Worm (Caenorhabditis elegans) whole organism, late embryonic: Measurements from ENCODE around the gene cest-17.

Source experiments
- C08G9.2 ChIP-seq: sonication (generic microtip); optimal IDR thresholded peaks from 2 replicates; lab custom pipeline; 2016; ENCODE audit warnings: mild to moderate bottlenecking, missing genetic modification characterization, moderate library complexity, missing compliant biosample characterization
- K02D7.2 ChIP-seq: sonication (generic microtip); optimal IDR thresholded peaks from 2 replicates; lab custom pipeline; 2017; ENCODE audit warnings: mild to moderate bottlenecking, missing genetic modification characterization, missing compliant biosample characterization
- Y22D7AL.16 ChIP-seq: sonication (generic microtip); optimal IDR thresholded peaks from 2 replicates; lab custom pipeline; 2016; ENCODE audit warnings: missing genetic modification characterization, missing compliant biosample characterization
- ahr-1 ChIP-seq: sonication (generic microtip); optimal IDR thresholded peaks from 2 replicates; lab custom pipeline; 2016; ENCODE audit warnings: missing genetic modification characterization, missing compliant biosample characterization
- ama-1 ChIP-seq: fragments of 150-350 bp; optimal IDR thresholded peaks from 2 replicates; lab custom pipeline; 2014
- ceh-18 ChIP-seq: sonication (generic microtip); optimal IDR thresholded peaks from 2 replicates; lab custom pipeline; 2016; ENCODE audit warnings: missing genetic modification characterization, missing compliant biosample characterization
- ceh-22 ChIP-seq: sonication (generic microtip); optimal IDR thresholded peaks from 2 replicates; lab custom pipeline; 2017; ENCODE audit warnings: missing biosample characterization, missing genetic modification characterization
- ceh-24 ChIP-seq: sonication (generic microtip); optimal IDR thresholded peaks from 2 replicates; lab custom pipeline; 2016; ENCODE audit warnings: mild to moderate bottlenecking, missing genetic modification characterization, missing compliant biosample characterization
- ceh-30 ChIP-seq: fragments of 150-350 bp; optimal IDR thresholded peaks from 2 replicates; lab custom pipeline; 2014; ENCODE audit warnings: missing biosample characterization, missing genetic modification characterization
- ceh-34 ChIP-seq: sonication (generic microtip); optimal IDR thresholded peaks from 2 replicates; lab custom pipeline; 2016; ENCODE audit warnings: mild to moderate bottlenecking, missing genetic modification characterization, missing compliant biosample characterization
- ceh-6 ChIP-seq: fragments of 200-800 bp; sonication (Bioruptor generic); optimal IDR thresholded peaks from 2 replicates; lab custom pipeline; 2018; ENCODE audit warnings: mild to moderate bottlenecking, missing genetic modification characterization, missing compliant biosample characterization
- ceh-9 ChIP-seq: sonication (generic microtip); optimal IDR thresholded peaks from 2 replicates; lab custom pipeline; 2016; ENCODE audit warnings: mild to moderate bottlenecking, missing genetic modification characterization, inconsistent platforms, missing compliant biosample characterization
- elt-2 ChIP-seq: sonication (generic microtip); optimal IDR thresholded peaks from 2 replicates; lab custom pipeline; 2016; ENCODE audit warnings: missing genetic modification reagents, missing genetic modification characterization, missing compliant biosample characterization
- elt-4 ChIP-seq: sonication (generic microtip); optimal IDR thresholded peaks from 2 replicates; lab custom pipeline; 2016; ENCODE audit warnings: missing genetic modification characterization, missing compliant biosample characterization
- ets-4 ChIP-seq: sonication (generic microtip); optimal IDR thresholded peaks from 2 replicates; lab custom pipeline; 2016; ENCODE audit warnings: missing genetic modification characterization, missing compliant biosample characterization
- eyg-1 ChIP-seq: sonication (generic microtip); optimal IDR thresholded peaks from 2 replicates; lab custom pipeline; 2016; ENCODE audit warnings: missing genotype, missing genetic modification characterization, missing compliant biosample characterization
- gmeb-2 ChIP-seq: sonication (generic microtip); optimal IDR thresholded peaks from 2 replicates; lab custom pipeline; 2016; ENCODE audit warnings: missing genetic modification characterization, inconsistent platforms, missing compliant biosample characterization
- hlh-13 ChIP-seq: fragments of 200-800 bp; sonication (Bioruptor generic); optimal IDR thresholded peaks from 2 replicates; lab custom pipeline; 2018; ENCODE audit warnings: mild to moderate bottlenecking, missing genetic modification characterization, missing compliant biosample characterization
- hlh-15 ChIP-seq: sonication (generic microtip); optimal IDR thresholded peaks from 2 replicates; lab custom pipeline; 2016; ENCODE audit warnings: missing genetic modification characterization, missing compliant biosample characterization
- hlh-30 ChIP-seq: sonication (generic microtip); optimal IDR thresholded peaks from 2 replicates; lab custom pipeline; 2017; ENCODE audit warnings: antibody characterized with exemption, missing genetic modification characterization, missing compliant biosample characterization; ENCODE audit not compliant: insufficient read depth
- hlh-8 ChIP-seq: sonication (generic microtip); optimal IDR thresholded peaks from 2 replicates; lab custom pipeline; 2016; ENCODE audit warnings: missing genotype, missing genetic modification characterization, missing compliant biosample characterization
- lin-11 ChIP-seq: fragments of 200-800 bp; sonication (Bioruptor generic); optimal IDR thresholded peaks from 2 replicates; lab custom pipeline; 2018; ENCODE audit warnings: mild to moderate bottlenecking, missing genetic modification characterization, missing compliant biosample characterization
- madf-2 ChIP-seq: sonication (generic microtip); optimal IDR thresholded peaks from 2 replicates; lab custom pipeline; 2017; ENCODE audit warnings: missing genetic modification characterization, missing compliant biosample characterization
- nhr-232 ChIP-seq: sonication (generic microtip); optimal IDR thresholded peaks from 2 replicates; lab custom pipeline; 2016; ENCODE audit warnings: missing genetic modification characterization, missing compliant biosample characterization
- odd-2 ChIP-seq: sonication (generic microtip); optimal IDR thresholded peaks from 2 replicates; lab custom pipeline; 2017; ENCODE audit warnings: antibody characterized with exemption, mild to moderate bottlenecking, missing genetic modification characterization, missing compliant biosample characterization
- pag-3 ChIP-seq: sonication (generic microtip); optimal IDR thresholded peaks from 2 replicates; lab custom pipeline; 2016; ENCODE audit warnings: missing compliant biosample characterization, missing genetic modification characterization, borderline replicate concordance
- pha-2 ChIP-seq: sonication (generic microtip); optimal IDR thresholded peaks from 2 replicates; lab custom pipeline; 2017; ENCODE audit warnings: mild to moderate bottlenecking, missing genetic modification characterization, missing compliant biosample characterization
- pha-4 ChIP-seq: fragments of 150-350 bp; optimal IDR thresholded peaks from 2 replicates; lab custom pipeline; 2018; ENCODE audit warnings: missing biosample characterization, missing genetic modification reagents, missing genetic modification characterization
- pros-1 ChIP-seq: fragments of 150-350 bp; optimal IDR thresholded peaks from 2 replicates; lab custom pipeline; 2014; ENCODE audit warnings: missing biosample characterization, missing genetic modification reagents, missing genetic modification characterization
- ref-2 ChIP-seq: sonication (generic microtip); optimal IDR thresholded peaks from 2 replicates; lab custom pipeline; 2016; ENCODE audit warnings: missing genetic modification characterization, missing compliant biosample characterization
- rnt-1 ChIP-seq: sonication (generic microtip); optimal IDR thresholded peaks from 2 replicates; lab custom pipeline; 2016; ENCODE audit warnings: missing genetic modification characterization, missing compliant biosample characterization
- sdc-2 ChIP-seq: sonication (generic microtip); optimal IDR thresholded peaks from 2 replicates; lab custom pipeline; 2016; ENCODE audit warnings: missing genotype, missing genetic modification characterization, missing compliant biosample characterization
- sox-2 ChIP-seq: fragments of 200-800 bp; sonication (Bioruptor generic); IDR thresholded peaks from 2 replicates; pipeline ENCODE4 v1.3.6; 2022; ENCODE audit warnings: missing genetic modification reagents, missing genetic modification characterization, missing compliant biosample characterization
- syd-9 ChIP-seq: sonication (generic microtip); optimal IDR thresholded peaks from 2 replicates; lab custom pipeline; 2016; ENCODE audit warnings: mild to moderate bottlenecking, missing genetic modification characterization, moderate library complexity, missing compliant biosample characterization
- tbx-7 ChIP-seq: sonication (generic microtip); optimal IDR thresholded peaks from 2 replicates; lab custom pipeline; 2016; ENCODE audit warnings: missing genotype, missing genetic modification characterization, missing compliant biosample characterization
- unc-3 ChIP-seq, 2 experiments: fragments of 200-800 bp in 1 of 2; sonication (Bioruptor generic) in 1 of 2; sonication (generic microtip) in 1 of 2; conservative IDR thresholded peaks in 1 of 2; optimal IDR thresholded peaks in 1 of 2; 2 replicates each; pipeline versions ENCODE4 v1.3.6 to Lab custom; 2016 to 2022; ENCODE audit warnings: missing compliant biosample characterization in 2 of 2, missing genetic modification characterization in 2 of 2, missing genetic modification reagents in 1 of 2
- unc-55 ChIP-seq: sonication (generic microtip); optimal IDR thresholded peaks from 2 replicates; lab custom pipeline; 2017; ENCODE audit warnings: missing biosample characterization, missing genetic modification reagents, missing genetic modification characterization
- zip-5 ChIP-seq: sonication (generic microtip); optimal IDR thresholded peaks from 2 replicates; lab custom pipeline; 2016; ENCODE audit warnings: missing genetic modification characterization, missing compliant biosample characterization
- ztf-16 ChIP-seq: sonication (generic microtip); optimal IDR thresholded peaks from 2 replicates; lab custom pipeline; 2017; ENCODE audit warnings: missing genetic modification characterization, missing compliant biosample characterization

Gene cest-17

ce11 chrV:8235331-8235730 lies 32.2 kb downstream of the cest-17 start:
- TF ChIP-seq pha-4 (tag; lab: Kevin White, UChicago) (no peak), C08G9.2 (no peak), rnt-1 (tag; lab: Kevin White, UChicago) (no peak), ceh-18 (tag; lab: Kevin White, UChicago) (no peak), lin-11 (tag; lab: Kevin White, UChicago) (no peak), sdc-2 (tag; lab: Kevin White, UChicago) (peak; percentile 3), zip-5 (tag; lab: Kevin White, UChicago) (no peak), nhr-232 (tag; lab: Kevin White, UChicago) (peak; percentile 46), hlh-30 (tag; lab: Kevin White, UChicago) (peak; percentile 1), pha-2 (no peak), ceh-6 (GFP tag; lab: Kevin White, UChicago) (peak; percentile 16), ceh-34 (tag; lab: Kevin White, UChicago) (no peak), tbx-7 (tag; lab: Kevin White, UChicago) (no peak), odd-2 (no peak), ref-2 (peak; percentile 52)

DNA sequence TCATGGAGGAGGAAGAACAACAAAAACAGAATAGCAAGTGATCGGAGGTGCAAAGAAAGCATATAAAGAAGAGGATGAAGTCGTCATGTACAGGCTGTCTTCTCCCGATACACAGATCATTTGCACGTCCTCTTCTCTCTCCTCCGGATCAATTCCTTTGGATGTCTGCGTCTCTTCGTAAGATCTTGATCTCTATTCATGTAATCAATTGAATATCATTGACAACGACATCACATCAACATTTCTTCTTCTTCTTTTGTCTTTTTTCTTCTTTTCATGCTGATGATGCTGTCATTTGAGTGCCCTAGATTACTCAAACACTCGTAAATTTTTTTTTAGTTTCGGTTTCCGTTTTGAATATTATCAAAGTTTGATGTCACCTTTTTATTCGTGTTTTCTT lies 35.2 kb downstream of the cest-17 start, which contains the start of gene rol-3:
Gene rol-3 (minus strand): TSS at position 120 of the 400 bp plus-strand sequence.
- TF ChIP-seq syd-9 (tag; lab: Kevin White, UChicago) (no peak), pha-4 (tag; lab: Kevin White, UChicago) (no peak), unc-3 (GFP tag; conservative IDR thresholded peaks at IDR 0.05; lab: Robert Waterston, UW) (no peak), unc-3 (tag; optimal IDR thresholded peaks at IDR 0.05; lab: Kevin White, UChicago) (no peak), ceh-24 (tag; lab: Kevin White, UChicago) (no peak), Y22D7AL.16 (no peak), eyg-1 (tag; lab: Kevin White, UChicago) (no peak), hlh-8 (tag; lab: Kevin White, UChicago) (no peak), hlh-15 (tag; lab: Kevin White, UChicago) (no peak), ceh-6 (GFP tag; lab: Kevin White, UChicago) (no peak), ceh-22 (no peak), elt-4 (tag; lab: Kevin White, UChicago) (no peak), pros-1 (tag; lab: Kevin White, UChicago) (no peak), odd-2 (no peak), madf-2 (tag; lab: Kevin White, UChicago) (no peak), hlh-13 (GFP tag; lab: Kevin White, UChicago) (no peak)

ce11 chrV:8239928-8240327 lies 36.8 kb downstream of the cest-17 start, which contains the start of gene C16D9.3:
Gene C16D9.3 (minus strand): TSS chrV:8240028.
- TF ChIP-seq rnt-1 (tag; lab: Kevin White, UChicago), result no peak
- no peak for TF ChIP-seq unc-3 (GFP tag; conservative IDR thresholded peaks at IDR 0.05; lab: Robert Waterston, UW)
- no peak for TF ChIP-seq unc-3 (tag; optimal IDR thresholded peaks at IDR 0.05; lab: Kevin White, UChicago)
- no peak for TF ChIP-seq ets-4 (tag; lab: Kevin White, UChicago)
- no peak for TF ChIP-seq gmeb-2 (tag; lab: Kevin White, UChicago)
- no peak for TF ChIP-seq ama-1 (lab: Kevin White, UChicago)
- TF ChIP-seq ceh-9 (tag; lab: Kevin White, UChicago), result no peak
- no peak for TF ChIP-seq elt-2
- no peak for TF ChIP-seq ztf-16
- no peak for TF ChIP-seq ceh-30 (tag; lab: Kevin White, UChicago)
- no peak for TF ChIP-seq unc-55 (GFP tag; lab: Kevin White, UChicago)
- no peak for TF ChIP-seq nhr-232 (tag; lab: Kevin White, UChicago)
- no peak for TF ChIP-seq sox-2 (GFP tag; lab: Robert Waterston, UW)
- TF ChIP-seq syd-9 (tag; lab: Kevin White, UChicago), result no peak
- TF ChIP-seq K02D7.2 (tag; lab: Kevin White, UChicago), result no peak
- no peak for TF ChIP-seq tbx-7 (tag; lab: Kevin White, UChicago)
- no peak for TF ChIP-seq ceh-6 (GFP tag; lab: Kevin White, UChicago)
- no peak for TF ChIP-seq ahr-1 (tag; lab: Kevin White, UChicago)
- no peak for TF ChIP-seq pag-3 (tag; lab: Kevin White, UChicago)
